Fruit fly (Drosophila melanogaster) whole organism, adult: ENCODE data around the gene Pex10.

Source experiments
- CG11617 ChIP-seq: fragments of 200-800 bp; sonication (Bioruptor generic); optimal IDR thresholded peaks from 2 replicates; lab custom pipeline; 2017; ENCODE audit warnings: mild to moderate bottlenecking, missing biosample characterization, missing genetic modification reagents, missing genetic modification characterization
- CG12768 ChIP-seq: fragments of 200-800 bp; sonication (Bioruptor generic); optimal IDR thresholded peaks from 2 replicates; lab custom pipeline; 2017; ENCODE audit warnings: missing biosample characterization, missing genetic modification characterization, mild to moderate bottlenecking, moderate library complexity, missing genetic modification reagents
- CG14711 ChIP-seq: fragments of 200-800 bp; sonication (Bioruptor generic); optimal IDR thresholded peaks from 2 replicates; lab custom pipeline; 2018; ENCODE audit warnings: missing biosample characterization, mild to moderate bottlenecking, missing genetic modification characterization, moderate library complexity
- CG1620 ChIP-seq: fragments of 200-800 bp; sonication (Bioruptor generic); optimal IDR thresholded peaks from 2 replicates; lab custom pipeline; 2016; ENCODE audit warnings: missing biosample characterization, missing genetic modification characterization
- CG33017 ChIP-seq: fragments of 200-800 bp; sonication (Bioruptor generic); optimal IDR thresholded peaks from 2 replicates; lab custom pipeline; 2018; ENCODE audit warnings: missing biosample characterization, mild to moderate bottlenecking, missing genetic modification characterization, moderate library complexity
- CG5204 ChIP-seq: fragments of 200-800 bp; sonication (Bioruptor generic); optimal IDR thresholded peaks from 2 replicates; lab custom pipeline; 2016; ENCODE audit warnings: missing biosample characterization, missing genetic modification characterization
- CG7045 ChIP-seq: fragments of 200-800 bp; sonication (Bioruptor generic); optimal IDR thresholded peaks from 2 replicates; lab custom pipeline; 2017; ENCODE audit warnings: missing biosample characterization, mild to moderate bottlenecking, missing genetic modification characterization
- CG7101 ChIP-seq: fragments of 200-800 bp; sonication (Bioruptor generic); optimal IDR thresholded peaks from 2 replicates; lab custom pipeline; 2018; ENCODE audit warnings: missing biosample characterization, mild to moderate bottlenecking, missing genetic modification characterization, moderate library complexity
- Clk ChIP-seq: fragments of 200-800 bp; sonication (Bioruptor generic); optimal IDR thresholded peaks from 2 replicates; lab custom pipeline; 2017; ENCODE audit warnings: missing biosample characterization, missing genetic modification characterization
- Crg-1 ChIP-seq: fragments of 200-800 bp; sonication (Bioruptor generic); optimal IDR thresholded peaks from 2 replicates; lab custom pipeline; 2016; ENCODE audit warnings: missing biosample characterization, missing genetic modification characterization
- Hr96 ChIP-seq: fragments of 200-800 bp; sonication (Bioruptor generic); optimal IDR thresholded peaks from 2 replicates; lab custom pipeline; 2016; ENCODE audit warnings: missing biosample characterization, missing genetic modification characterization
- Mnt ChIP-seq: fragments of 200-800 bp; sonication (Bioruptor generic); optimal IDR thresholded peaks from 2 replicates; lab custom pipeline; 2016; ENCODE audit warnings: missing biosample characterization, mild to moderate bottlenecking, missing genetic modification characterization
- bab1 ChIP-seq: fragments of 200-800 bp; sonication (Bioruptor generic); optimal IDR thresholded peaks from 3 replicates; lab custom pipeline; 2019; ENCODE audit warnings: missing biosample characterization, mild to moderate bottlenecking, missing genetic modification characterization, moderate library complexity
- cic ChIP-seq: fragments of 200-800 bp; sonication (Bioruptor generic); optimal IDR thresholded peaks from 2 replicates; lab custom pipeline; 2017; ENCODE audit warnings: missing biosample characterization, mild to moderate bottlenecking, missing genetic modification characterization, moderate library complexity
- cnc ChIP-seq, 2 experiments: fragments of >200 bp; optimal IDR thresholded peaks; 2 replicates each; lab custom pipeline; 2017
- kay ChIP-seq: fragments of 200-800 bp; sonication (Bioruptor generic); peaks from one replicate; lab custom pipeline; 2016; ENCODE audit warnings: missing biosample characterization, missing genetic modification characterization, borderline replicate concordance
- ovo ChIP-seq: fragments of 200-800 bp; sonication (Bioruptor generic); optimal IDR thresholded peaks from 2 replicates; lab custom pipeline; 2016; ENCODE audit warnings: missing biosample characterization, missing genetic modification characterization
- pad ChIP-seq: fragments of 200-800 bp; sonication (Bioruptor generic); optimal IDR thresholded peaks from 3 replicates; lab custom pipeline; 2017; ENCODE audit warnings: missing biosample characterization, missing genetic modification characterization, mild to moderate bottlenecking, moderate library complexity, missing genetic modification reagents
- tj ChIP-seq: fragments of 200-800 bp; sonication (Bioruptor generic); optimal IDR thresholded peaks from 3 replicates; lab custom pipeline; 2017; ENCODE audit warnings: missing biosample characterization, mild to moderate bottlenecking, missing genetic modification characterization, moderate library complexity
- toe ChIP-seq: fragments of 200-800 bp; sonication (Bioruptor generic); optimal IDR thresholded peaks from 2 replicates; lab custom pipeline; 2016; ENCODE audit warnings: missing biosample characterization, missing genetic modification characterization

Gene Pex10

DNA sequence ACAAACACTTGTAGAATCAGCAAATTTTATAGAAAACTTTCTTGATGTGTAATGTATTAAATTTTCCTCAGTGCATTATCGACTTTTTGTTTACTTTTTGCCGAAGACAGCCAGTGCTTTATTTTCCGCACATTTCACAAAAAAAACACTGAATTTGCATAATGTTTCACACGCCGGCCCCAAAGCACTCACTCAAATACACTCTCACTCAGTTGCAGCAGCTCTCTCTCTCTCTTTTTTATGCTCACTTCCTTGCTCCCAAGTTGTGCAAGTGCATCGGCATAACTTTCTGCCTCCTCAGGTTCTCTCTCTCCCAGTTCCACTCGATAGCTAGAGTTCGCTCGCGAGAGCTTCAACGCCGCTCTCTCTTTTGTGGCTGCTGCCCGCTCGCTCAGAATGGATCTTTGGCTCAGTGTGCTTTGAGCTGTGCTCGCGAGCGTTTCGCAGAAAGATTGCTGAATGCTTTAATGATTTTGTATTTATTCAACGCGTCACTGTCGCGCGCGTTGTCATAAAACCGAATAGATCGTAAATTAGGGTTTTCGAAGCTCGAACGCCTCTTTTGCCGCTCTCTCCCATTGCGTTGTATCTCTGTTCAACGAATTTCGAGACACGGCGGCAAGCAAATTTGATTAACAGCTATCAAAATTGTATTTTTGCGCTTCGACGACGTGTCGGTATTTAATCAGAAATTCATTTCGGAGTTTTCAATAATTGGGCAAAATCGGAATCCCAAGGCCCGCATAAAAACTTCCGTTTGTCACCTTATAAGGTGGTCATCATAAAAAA, 28.4 kb downstream of the Pex10 start:
- TF ChIP-seq toe (GFP tag; lab: Kevin White, UChicago) (no peak), Clk (GFP tag; lab: Kevin White, UChicago) (no peak), tj (GFP tag; lab: Kevin White, UChicago) (peak; percentile 80), cic (GFP tag; lab: Kevin White, UChicago) (peak; percentile 75), CG7101 (tag; lab: Kevin White, UChicago) (no peak), CG5204 (no peak), kay (GFP tag; lab: Kevin White, UChicago) (no peak), CG7045 (GFP tag; lab: Kevin White, UChicago) (peak; percentile 26), ovo (GFP tag; lab: Kevin White, UChicago) (peak; percentile 53), CG1620 (GFP tag; lab: Kevin White, UChicago) (no peak), CG12768 (GFP tag; lab: Kevin White, UChicago) (peak; percentile 65), pad (GFP tag; lab: Kevin White, UChicago) (no peak), CG33017 (tag; lab: Kevin White, UChicago) (peak; percentile 60), Crg-1 (GFP tag; lab: Kevin White, UChicago) (peak; percentile 13), CG14711 (tag; lab: Kevin White, UChicago) (peak; percentile 16), cnc (optimal IDR thresholded peaks at IDR 0.05; lab: Kevin White, UChicago) (no peak), Hr96 (GFP tag; lab: Kevin White, UChicago) (peak; percentile 45), CG11617 (peak; percentile 10), Mnt (GFP tag; lab: Kevin White, UChicago) (peak; percentile 68), bab1 (GFP tag; lab: Kevin White, UChicago) (peak; percentile 73)

DNA sequence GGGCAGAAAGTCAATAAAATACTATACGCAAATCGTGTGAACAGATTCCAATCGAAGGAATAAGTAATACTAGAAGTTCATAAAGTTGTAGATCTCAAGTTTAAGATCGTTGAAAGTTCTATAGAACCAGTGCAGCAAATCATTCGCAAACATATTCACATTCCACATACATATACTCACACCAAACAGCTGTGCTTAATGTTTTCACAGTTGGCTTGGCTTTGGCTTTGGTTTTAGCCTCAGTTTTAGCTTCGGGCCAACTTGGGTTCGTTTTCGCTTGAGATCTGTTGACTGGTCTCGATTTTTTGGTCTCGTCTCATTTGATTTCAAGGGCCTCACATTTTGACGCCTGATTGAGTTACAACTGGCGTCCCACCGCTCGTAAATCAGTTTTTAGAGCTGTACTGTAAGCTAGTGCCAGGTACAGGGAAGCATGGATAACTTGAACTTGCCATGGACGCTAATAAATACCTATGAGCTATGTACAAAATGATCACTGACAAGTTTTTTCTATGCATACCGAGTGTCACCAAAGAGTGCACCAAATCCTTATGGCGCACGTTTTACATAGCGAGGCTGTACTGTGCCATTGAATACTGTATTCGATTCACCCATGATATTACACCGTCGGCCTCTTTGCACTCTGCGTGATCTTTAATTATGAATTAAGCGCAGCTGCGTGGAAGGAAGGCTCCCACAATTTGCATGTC, 29.3 kb downstream of the Pex10 start:
- TF ChIP-seq pad (GFP tag; lab: Kevin White, UChicago): peak; percentile 48
- TF ChIP-seq CG5204: peak; percentile 81
- peak; percentile 62 for TF ChIP-seq CG1620 (GFP tag; lab: Kevin White, UChicago)
- TF ChIP-seq kay (GFP tag; lab: Kevin White, UChicago): peak; percentile 51
- TF ChIP-seq ovo (GFP tag; lab: Kevin White, UChicago): no peak
- TF ChIP-seq CG7101 (tag; lab: Kevin White, UChicago): peak; percentile 78
- TF ChIP-seq CG12768 (GFP tag; lab: Kevin White, UChicago): peak; percentile 79
- peak; percentile 82 for TF ChIP-seq CG7045 (GFP tag; lab: Kevin White, UChicago)
- TF ChIP-seq cnc (optimal IDR thresholded peaks at IDR 0.05; lab: Kevin White, UChicago): no peak
- TF ChIP-seq CG11617: peak; percentile 37
- TF ChIP-seq Crg-1 (GFP tag; lab: Kevin White, UChicago): peak; percentile 52
- TF ChIP-seq CG33017 (tag; lab: Kevin White, UChicago): peak; percentile 81
- peak; percentile 46 for TF ChIP-seq Mnt (GFP tag; lab: Kevin White, UChicago)
- peak; percentile 75 for TF ChIP-seq bab1 (GFP tag; lab: Kevin White, UChicago)
- TF ChIP-seq CG14711 (tag; lab: Kevin White, UChicago): peak; percentile 70
- TF ChIP-seq toe (GFP tag; lab: Kevin White, UChicago): peak; percentile 77
- TF ChIP-seq Hr96 (GFP tag; lab: Kevin White, UChicago): peak; percentile 63
- peak; percentile 68 for TF ChIP-seq Clk (GFP tag; lab: Kevin White, UChicago)
- TF ChIP-seq cic (GFP tag; lab: Kevin White, UChicago): no peak
- TF ChIP-seq tj (GFP tag; lab: Kevin White, UChicago): peak; percentile 28

DNA sequence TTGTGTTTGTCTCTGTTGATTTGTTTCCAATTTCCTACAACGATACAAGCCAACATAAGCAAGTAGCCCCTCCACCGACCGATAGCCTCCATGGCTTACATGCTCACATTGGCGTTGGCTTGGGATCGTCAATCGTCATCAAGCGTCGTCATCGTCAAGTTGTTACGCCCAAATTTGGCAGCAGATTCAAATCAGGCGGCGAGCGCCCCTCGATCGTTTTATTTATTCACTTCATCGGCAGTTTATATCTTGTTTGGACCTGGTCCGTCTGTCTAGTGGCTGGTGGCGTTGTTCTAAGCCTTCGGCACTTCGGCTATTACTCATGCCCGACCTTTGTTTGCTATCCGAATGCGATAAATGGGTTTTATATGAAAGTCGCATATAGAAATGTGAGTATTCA, 32.2 kb downstream of the Pex10 start:
- TF ChIP-seq Clk (GFP tag; lab: Kevin White, UChicago) (no peak), kay (GFP tag; lab: Kevin White, UChicago) (peak; percentile 49)

DNA sequence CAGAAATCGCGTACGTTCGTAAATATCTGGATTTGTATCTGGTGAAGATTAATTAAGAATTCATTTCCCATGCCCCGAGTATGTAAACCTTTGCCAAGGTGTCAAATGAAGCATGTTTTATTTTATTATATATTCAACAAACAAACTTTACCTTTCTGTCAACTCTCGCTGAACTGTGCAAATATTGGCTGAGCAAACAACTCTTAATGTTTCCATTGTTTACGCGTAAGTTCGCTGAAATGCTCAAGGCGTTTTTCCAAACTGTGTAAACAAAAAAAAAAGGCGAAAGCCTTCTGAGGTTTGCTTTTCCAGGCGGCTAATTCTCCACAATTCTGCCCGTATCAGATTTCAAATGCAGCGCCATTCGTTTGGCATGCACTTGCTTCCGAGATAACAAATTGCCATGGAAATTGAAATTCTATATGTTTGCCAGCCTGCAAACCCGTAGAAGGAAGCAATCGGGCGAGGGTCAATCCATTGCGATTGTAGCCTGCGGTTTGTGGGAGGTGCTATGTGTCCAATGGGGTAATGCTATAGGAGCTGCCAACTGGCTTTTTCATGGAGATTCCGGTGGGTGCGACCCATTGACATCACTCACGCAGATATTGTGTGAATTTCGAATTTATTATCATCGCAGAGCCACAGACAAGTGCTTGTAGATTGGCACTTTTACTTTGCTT, 33.8 kb downstream of the Pex10 start:
- TF ChIP-seq CG14711 (tag; lab: Kevin White, UChicago): peak; percentile 82
- peak; percentile 78 for TF ChIP-seq Hr96 (GFP tag; lab: Kevin White, UChicago)
- peak; percentile 79 for TF ChIP-seq CG5204
- TF ChIP-seq CG12768 (GFP tag; lab: Kevin White, UChicago): peak; percentile 95
- TF ChIP-seq CG1620 (GFP tag; lab: Kevin White, UChicago): peak; percentile 92
- TF ChIP-seq toe (GFP tag; lab: Kevin White, UChicago): peak; percentile 84
- no peak for TF ChIP-seq kay (GFP tag; lab: Kevin White, UChicago)
- peak; percentile 96 for TF ChIP-seq CG7045 (GFP tag; lab: Kevin White, UChicago)
- peak; percentile 74 for TF ChIP-seq pad (GFP tag; lab: Kevin White, UChicago)
- peak; percentile 85 for TF ChIP-seq CG33017 (tag; lab: Kevin White, UChicago)
- peak; percentile 97 for TF ChIP-seq ovo (GFP tag; lab: Kevin White, UChicago)
- peak; percentile 3 for TF ChIP-seq bab1 (GFP tag; lab: Kevin White, UChicago)
- TF ChIP-seq cic (GFP tag; lab: Kevin White, UChicago): peak; percentile 96
- no peak for TF ChIP-seq cnc (optimal IDR thresholded peaks at IDR 0.05; lab: Kevin White, UChicago)
- peak; percentile 80 for TF ChIP-seq tj (GFP tag; lab: Kevin White, UChicago)
- TF ChIP-seq Mnt (GFP tag; lab: Kevin White, UChicago): peak; percentile 71
- TF ChIP-seq CG11617: peak; percentile 83
- TF ChIP-seq CG7101 (tag; lab: Kevin White, UChicago): peak; percentile 92
- peak; percentile 97 for TF ChIP-seq Crg-1 (GFP tag; lab: Kevin White, UChicago)
- peak; percentile 86 for TF ChIP-seq Clk (GFP tag; lab: Kevin White, UChicago)
